Fruit fly (Drosophila melanogaster) whole organism, embryonic: Measurements from ENCODE around the gene spel1.

Experiments
- Antp ChIP-seq: fragments of 200-800 bp; sonication (Bioruptor generic); optimal IDR thresholded peaks from 3 replicates; lab custom pipeline; 2016; ENCODE audit warnings: missing biosample characterization, missing genetic modification characterization
- Blimp-1 ChIP-seq: fragments of 200-800 bp; sonication (Bioruptor generic); optimal IDR thresholded peaks from 3 replicates; lab custom pipeline; 2018; ENCODE audit warnings: missing biosample characterization, missing genetic modification characterization, mild to moderate bottlenecking, moderate library complexity, missing genetic modification reagents
- CG10209 ChIP-seq: fragments of 200-800 bp; sonication (Bioruptor generic); optimal IDR thresholded peaks from 3 replicates; lab custom pipeline; 2017; ENCODE audit warnings: missing biosample characterization, mild to moderate bottlenecking, missing genetic modification characterization, missing genetic modification reagents
- CG10274 ChIP-seq: fragments of 200-800 bp; sonication (Bioruptor generic); optimal IDR thresholded peaks from 3 replicates; lab custom pipeline; 2017; ENCODE audit warnings: missing biosample characterization, mild to moderate bottlenecking, missing genetic modification characterization
- CG10654 ChIP-seq: fragments of 200-800 bp; sonication (Bioruptor generic); optimal IDR thresholded peaks from 2 replicates; lab custom pipeline; 2016; ENCODE audit warnings: missing biosample characterization, missing genetic modification characterization
- CG10979 ChIP-seq: fragments of 200-800 bp; sonication (Bioruptor generic); optimal IDR thresholded peaks from 2 replicates; lab custom pipeline; 2018; ENCODE audit warnings: missing biosample characterization, mild to moderate bottlenecking, missing genetic modification characterization, moderate library complexity
- CG12744 ChIP-seq: fragments of 200-800 bp; sonication (Bioruptor generic); optimal IDR thresholded peaks from 2 replicates; lab custom pipeline; 2016; ENCODE audit warnings: missing biosample characterization, missing genetic modification characterization
- CG15601 ChIP-seq: fragments of 200-800 bp; sonication (Bioruptor generic); optimal IDR thresholded peaks from 3 replicates; lab custom pipeline; 2019; ENCODE audit warnings: missing biosample characterization, mild to moderate bottlenecking, missing genetic modification characterization, moderate library complexity
- CG17829 ChIP-seq: fragments of 200-800 bp; optimal IDR thresholded peaks from 2 replicates; lab custom pipeline; 2019; ENCODE audit warnings: missing biosample characterization, mild to moderate bottlenecking, missing genetic modification characterization, moderate library complexity
- CG2116 ChIP-seq: fragments of 200-800 bp; sonication (Bioruptor generic); optimal IDR thresholded peaks from 3 replicates; lab custom pipeline; 2018; ENCODE audit warnings: missing biosample characterization, mild to moderate bottlenecking, missing genetic modification characterization
- CG31441 ChIP-seq: fragments of 200-800 bp; sonication (Bioruptor generic); IDR thresholded peaks from 2 replicates; pipeline ENCODE4 v1.3.6; 2022; ENCODE audit warnings: missing biosample characterization, missing genetic modification characterization
- CG34376 ChIP-seq: fragments of 200-800 bp; sonication (Bioruptor generic); optimal IDR thresholded peaks from 2 replicates; lab custom pipeline; 2018; ENCODE audit warnings: missing biosample characterization, mild to moderate bottlenecking, missing genetic modification characterization
- CG4424 ChIP-seq: fragments of 200-800 bp; sonication (Bioruptor generic); optimal IDR thresholded peaks from 3 replicates; lab custom pipeline; 2016; ENCODE audit warnings: missing biosample characterization, missing genetic modification characterization
- CG4730 ChIP-seq: fragments of 200-800 bp; sonication (Bioruptor generic); IDR thresholded peaks from 2 replicates; pipeline ENCODE4 v1.3.6; 2022; ENCODE audit warnings: missing biosample characterization, missing genetic modification characterization
- CG6654 ChIP-seq: fragments of 200-800 bp; sonication (Bioruptor generic); optimal IDR thresholded peaks from 2 replicates; lab custom pipeline; 2017; ENCODE audit warnings: missing biosample characterization, mild to moderate bottlenecking, missing genetic modification characterization
- CG7357 ChIP-seq: fragments of 200-800 bp; sonication (Bioruptor generic); IDR thresholded peaks from 3 replicates; pipeline ENCODE4 v1.3.6; 2022; ENCODE audit warnings: missing biosample characterization, missing genetic modification characterization
- CG8089 ChIP-seq: fragments of 200-800 bp; sonication (Bioruptor generic); optimal IDR thresholded peaks from 3 replicates; lab custom pipeline; 2016; ENCODE audit warnings: missing biosample characterization, missing genetic modification characterization
- CG8765 ChIP-seq: fragments of 200-800 bp; sonication (Bioruptor generic); IDR thresholded peaks from 2 replicates; pipeline ENCODE4 v1.3.6; 2022; ENCODE audit warnings: missing biosample characterization, missing genetic modification characterization
- CG8944 ChIP-seq: fragments of 200-800 bp; sonication (Bioruptor generic); optimal IDR thresholded peaks from 3 replicates; lab custom pipeline; 2016; ENCODE audit warnings: missing biosample characterization, missing genetic modification characterization
- CG9609 ChIP-seq: fragments of 200-800 bp; sonication (Bioruptor generic); optimal IDR thresholded peaks from 3 replicates; lab custom pipeline; 2016; ENCODE audit warnings: missing biosample characterization, missing genetic modification characterization
- CG9727 ChIP-seq: fragments of 200-800 bp; sonication (Bioruptor generic); optimal IDR thresholded peaks from 3 replicates; lab custom pipeline; 2017; ENCODE audit warnings: missing biosample characterization, mild to moderate bottlenecking, missing genetic modification characterization
- D ChIP-seq, 2 experiments: fragments of 200-800 bp in 1 of 2; fragments of >200 bp in 1 of 2; sonication (Bioruptor generic) in 1 of 2; optimal IDR thresholded peaks; 2 replicates in 1 of 2; 3 replicates in 1 of 2; lab custom pipeline; 2017; ENCODE audit warnings: mild to moderate bottlenecking in 1 of 2, missing biosample characterization in 1 of 2, missing genetic modification characterization in 1 of 2, missing genetic modification reagents in 1 of 2
- Eip74EF ChIP-seq, 2 experiments: fragments of 200-800 bp in 1 of 2; fragments of >200 bp in 1 of 2; sonication (Bioruptor generic) in 1 of 2; optimal IDR thresholded peaks; 2 replicates each; lab custom pipeline; 2017 to 2019; ENCODE audit warnings: missing biosample characterization in 2 of 2, missing genetic modification characterization in 2 of 2, mild to moderate bottlenecking in 1 of 2, moderate library complexity in 1 of 2
- HLHmδ ChIP-seq: fragments of 200-800 bp; sonication (Bioruptor generic); optimal IDR thresholded peaks from 2 replicates; lab custom pipeline; 2018; ENCODE audit warnings: missing biosample characterization, mild to moderate bottlenecking, missing genetic modification characterization, moderate library complexity
- Hey ChIP-seq: fragments of 200-800 bp; sonication (Bioruptor generic); optimal IDR thresholded peaks from 3 replicates; lab custom pipeline; 2018; ENCODE audit warnings: missing biosample characterization, mild to moderate bottlenecking, missing genetic modification characterization
- HmgZ ChIP-seq: fragments of 200-800 bp; sonication (Bioruptor generic); optimal IDR thresholded peaks from 2 replicates; lab custom pipeline; 2018; ENCODE audit warnings: missing biosample characterization, mild to moderate bottlenecking, missing genetic modification characterization
- Meics ChIP-seq: fragments of 200-800 bp; sonication (Bioruptor generic); optimal IDR thresholded peaks from 2 replicates; lab custom pipeline; 2017; ENCODE audit warnings: missing biosample characterization, mild to moderate bottlenecking, missing genetic modification characterization
- Optix ChIP-seq: fragments of 200-800 bp; sonication (Bioruptor generic); IDR thresholded peaks from 3 replicates; pipeline ENCODE4 v1.3.6; 2022; ENCODE audit warnings: missing biosample characterization, missing genetic modification characterization
- Pdp1 ChIP-seq, 2 experiments: fragments of 200-800 bp; sonication (Bioruptor generic); optimal IDR thresholded peaks; 3 replicates each; lab custom pipeline; 2016; ENCODE audit warnings: missing biosample characterization in 2 of 2, missing genetic modification characterization in 2 of 2, mild to moderate bottlenecking in 1 of 2, moderate library complexity in 1 of 2
- Sry-β ChIP-seq: fragments of 200-800 bp; sonication (Bioruptor generic); optimal IDR thresholded peaks from 2 replicates; lab custom pipeline; 2018; ENCODE audit warnings: missing biosample characterization, mild to moderate bottlenecking, missing genetic modification characterization, moderate library complexity
- bigmax ChIP-seq: fragments of 200-800 bp; sonication (Bioruptor generic); optimal IDR thresholded peaks from 2 replicates; lab custom pipeline; 2018; ENCODE audit warnings: missing biosample characterization, mild to moderate bottlenecking, missing genetic modification characterization
- btn ChIP-seq: fragments of 200-800 bp; sonication (Bioruptor generic); optimal IDR thresholded peaks from 2 replicates; lab custom pipeline; 2016; ENCODE audit warnings: missing biosample characterization, missing genetic modification characterization
- dm ChIP-seq: fragments of 200-800 bp; sonication (Bioruptor generic); optimal IDR thresholded peaks from 3 replicates; lab custom pipeline; 2016; ENCODE audit warnings: missing biosample characterization, missing genetic modification characterization
- dmrt99B ChIP-seq: fragments of 200-800 bp; sonication (Bioruptor generic); optimal IDR thresholded peaks from 2 replicates; lab custom pipeline; 2018; ENCODE audit warnings: missing biosample characterization, mild to moderate bottlenecking, missing genetic modification characterization, moderate library complexity
- dysf ChIP-seq: fragments of 200-800 bp; sonication (Bioruptor generic); IDR thresholded peaks from 3 replicates; pipeline ENCODE4 v1.3.6; 2022; ENCODE audit warnings: missing biosample characterization, missing genetic modification characterization
- esg ChIP-seq: fragments of 200-800 bp; sonication (Bioruptor generic); conservative IDR thresholded peaks from 2 replicates; pipeline ENCODE4 v1.3.6; 2022; ENCODE audit warnings: missing biosample characterization, missing genetic modification characterization
- fd64A ChIP-seq: fragments of 200-800 bp; sonication (Bioruptor generic); optimal IDR thresholded peaks from 3 replicates; lab custom pipeline; 2018; ENCODE audit warnings: missing biosample characterization, mild to moderate bottlenecking, missing genetic modification characterization
- gcm2 ChIP-seq: fragments of 200-800 bp; sonication (Bioruptor generic); optimal IDR thresholded peaks from 2 replicates; lab custom pipeline; 2016; ENCODE audit warnings: missing biosample characterization, missing genetic modification characterization
- gem ChIP-seq: fragments of 200-800 bp; sonication (Bioruptor generic); optimal IDR thresholded peaks from 2 replicates; lab custom pipeline; 2019; ENCODE audit warnings: missing biosample characterization, mild to moderate bottlenecking, missing genetic modification characterization, moderate library complexity
- gsb ChIP-seq: fragments of 200-800 bp; sonication (Bioruptor generic); IDR thresholded peaks from 2 replicates; pipeline ENCODE4 v1.3.6; 2022; ENCODE audit warnings: missing biosample characterization, missing genetic modification characterization
- gt ChIP-seq: fragments of 200-800 bp; sonication (Bioruptor generic); IDR thresholded peaks from 2 replicates; pipeline ENCODE4 v1.3.6; 2022; ENCODE audit warnings: missing biosample characterization, missing genetic modification characterization
- ind ChIP-seq: fragments of 200-800 bp; sonication (Bioruptor generic); optimal IDR thresholded peaks from 3 replicates; lab custom pipeline; 2016; ENCODE audit warnings: missing biosample characterization, missing genetic modification characterization
- lilli ChIP-seq: fragments of 200-800 bp; sonication (Bioruptor generic); optimal IDR thresholded peaks from 3 replicates; lab custom pipeline; 2016; ENCODE audit warnings: missing biosample characterization, missing genetic modification characterization
- prd ChIP-seq, 3 experiments: fragments of >200 bp in 2 of 3; fragments of 200-800 bp in 1 of 3; sonication (Bioruptor generic) in 1 of 3; optimal IDR thresholded peaks in 2 of 3; IDR thresholded peaks in 1 of 3; 2 replicates in 2 of 3; 3 replicates in 1 of 3; pipeline versions ENCODE4 v1.3.6 to Lab custom; 2017 to 2022; ENCODE audit warnings: missing biosample characterization in 1 of 3, missing genetic modification characterization in 1 of 3
- ro ChIP-seq: fragments of 200-800 bp; sonication (Bioruptor generic); IDR thresholded peaks from 2 replicates; pipeline ENCODE4 v1.3.6; 2022; ENCODE audit warnings: missing biosample characterization, missing genetic modification characterization
- sna ChIP-seq: fragments of 200-800 bp; sonication (Bioruptor generic); IDR thresholded peaks from 2 replicates; pipeline ENCODE4 v1.3.6; 2022; ENCODE audit warnings: missing biosample characterization, missing genetic modification characterization; ENCODE audit not compliant: partially characterized antibody
- sob ChIP-seq: fragments of 200-800 bp; sonication (Bioruptor generic); IDR thresholded peaks from 2 replicates; pipeline ENCODE4 v1.3.6; 2022; ENCODE audit warnings: missing biosample characterization, missing genetic modification characterization
- tin ChIP-seq: fragments of 200-800 bp; sonication (Bioruptor generic); optimal IDR thresholded peaks from 3 replicates; lab custom pipeline; 2016; ENCODE audit warnings: missing biosample characterization, missing genetic modification characterization

Gene spel1

DNA sequence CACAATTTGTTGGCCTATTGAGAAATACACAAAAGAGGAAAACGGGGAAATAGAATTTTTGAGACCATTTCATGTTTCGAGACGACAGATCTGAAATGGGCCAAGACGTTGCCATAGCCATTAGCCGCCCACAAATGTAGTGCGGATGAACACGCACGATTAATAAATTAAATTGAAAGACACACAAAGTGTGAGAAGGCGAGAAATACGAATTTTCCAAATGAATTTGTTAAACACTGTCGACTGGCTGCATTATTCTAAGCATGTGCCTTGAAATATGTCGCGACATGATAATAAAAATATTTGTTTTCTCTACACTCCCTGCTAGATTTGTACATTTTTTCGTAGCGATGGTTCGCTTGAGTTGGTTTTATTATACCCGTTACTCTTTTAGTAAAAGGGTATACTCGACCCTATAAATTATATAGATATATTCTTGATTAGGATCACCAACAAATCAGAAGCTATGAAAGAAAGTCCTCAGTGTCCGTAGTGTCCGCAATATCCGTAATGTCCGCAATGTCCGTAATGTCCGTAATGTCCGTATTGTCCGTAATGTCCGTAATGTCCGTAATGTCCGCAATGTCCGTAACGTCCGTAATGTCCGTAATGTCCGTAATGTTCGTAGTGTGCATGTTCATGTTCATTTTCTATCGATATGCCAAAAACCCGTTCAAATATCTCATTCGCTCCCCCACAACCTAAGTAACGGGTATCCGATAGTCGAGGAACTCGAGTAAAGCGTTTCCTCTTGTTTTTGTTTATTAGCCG, 14.8 kb downstream of the spel1 start (continued):
- TF ChIP-seq HmgZ (tag; lab: Kevin White, UChicago) (no peak), CG10979 (tag; lab: Kevin White, UChicago) (peak; percentile 52), sob (GFP tag; lab: Robert Waterston, UW) (peak; percentile 34; the same call in 1 of the 2 replicates), Pdp1 (GFP tag; optimal IDR thresholded peaks at IDR 0.05; lab: Kevin White, UChicago) (peak in 1 of 2 experiments; percentile 21), prd (optimal IDR thresholded peaks at IDR 0.05; lab: Kevin White, UChicago) (no peak), prd (GFP tag; IDR thresholded peaks at IDR 0.05; lab: Robert Waterston, UW) (peak; percentile 52), sna (GFP tag; lab: Robert Waterston, UW) (no peak), Antp (GFP tag; lab: Kevin White, UChicago) (no peak), gcm2 (no peak), CG34376 (GFP tag; lab: Kevin White, UChicago) (no peak), CG4730 (GFP tag; lab: Robert Waterston, UW) (0 out of 2 replicates have a peak, but pooled peaks have one; percentile 13), esg (GFP tag; lab: Robert Waterston, UW) (0 out of 2 replicates have a peak, but pooled peaks have one; percentile 15), Sry-β (GFP tag; lab: Kevin White, UChicago) (no peak), gsb (GFP tag; lab: Robert Waterston, UW) (no peak), dysf (peak; percentile 64), Optix (GFP tag; lab: Robert Waterston, UW) (no peak; the same call in 2 of the 3 replicates), CG7357 (GFP tag; lab: Robert Waterston, UW) (no peak), CG9727 (GFP tag; lab: Kevin White, UChicago) (peak; percentile 51), CG10274 (peak; percentile 40), CG8089 (no peak), CG6654 (GFP tag; lab: Kevin White, UChicago) (peak; percentile 28), lilli (peak; percentile 52), tin (GFP tag; lab: Kevin White, UChicago) (peak; percentile 16), Hey (tag; lab: Kevin White, UChicago) (no peak), CG9609 (GFP tag; lab: Kevin White, UChicago) (peak; percentile 9), Blimp-1 (GFP tag; lab: Kevin White, UChicago) (peak; percentile 39), fd64A (GFP tag; lab: Kevin White, UChicago) (peak; percentile 1), CG12744 (GFP tag; lab: Kevin White, UChicago) (no peak), CG8765 (no peak), CG2116 (GFP tag; lab: Kevin White, UChicago) (peak; percentile 10), D (optimal IDR thresholded peaks at IDR 0.05; lab: Kevin White, UChicago) (no peak), D (GFP tag; optimal IDR thresholded peaks at IDR 0.05; lab: Kevin White, UChicago) (peak; percentile 15), ro (no peak), CG15601 (no peak), Eip74EF (GFP tag; optimal IDR thresholded peaks at IDR 0.05; lab: Kevin White, UChicago) (peak in 1 of 2 experiments; percentile 47), CG4424 (peak; percentile 59), CG31441 (GFP tag; lab: Robert Waterston, UW) (peak; percentile 64), gem (tag; lab: Kevin White, UChicago) (peak; percentile 35), CG10209 (peak; percentile 45), CG17829 (tag; lab: Kevin White, UChicago) (peak; percentile 33), ind (peak; percentile 32), btn (GFP tag; lab: Kevin White, UChicago) (no peak), gt (GFP tag; lab: Robert Waterston, UW) (peak; percentile 18; the same call in 1 of the 2 replicates), Meics (GFP tag; lab: Kevin White, UChicago) (peak; percentile 50), CG8944 (peak; percentile 12), CG10654 (peak; percentile 50), bigmax (no peak), dmrt99B (tag; lab: Kevin White, UChicago) (peak; percentile 66), dm (no peak), HLHmδ (GFP tag; lab: Kevin White, UChicago) (no peak)
